Fruit fly (Drosophila melanogaster): Measurements from ENCODE around the gene Cdc16.

dm6 chr3R:23326292-23326691 lies 45.3 kb downstream of the Cdc16 start:
- TF ChIP-seq psq (optimal IDR thresholded peaks at IDR 0.05) (no peak), h (optimal IDR thresholded peaks at IDR 0.05) (no peak), Sin3A (optimal IDR thresholded peaks at IDR 0.05) (no peak), ttk (optimal IDR thresholded peaks at IDR 0.05) (no peak), Myc (optimal IDR thresholded peaks at IDR 0.05) (no peak), insv (optimal IDR thresholded peaks at IDR 0.05) (no peak)

All from Kc167 (cell line).